Fruit fly (Drosophila melanogaster): Measurements from ENCODE around the gene CG2310.

The CG2310 gene

DNA sequence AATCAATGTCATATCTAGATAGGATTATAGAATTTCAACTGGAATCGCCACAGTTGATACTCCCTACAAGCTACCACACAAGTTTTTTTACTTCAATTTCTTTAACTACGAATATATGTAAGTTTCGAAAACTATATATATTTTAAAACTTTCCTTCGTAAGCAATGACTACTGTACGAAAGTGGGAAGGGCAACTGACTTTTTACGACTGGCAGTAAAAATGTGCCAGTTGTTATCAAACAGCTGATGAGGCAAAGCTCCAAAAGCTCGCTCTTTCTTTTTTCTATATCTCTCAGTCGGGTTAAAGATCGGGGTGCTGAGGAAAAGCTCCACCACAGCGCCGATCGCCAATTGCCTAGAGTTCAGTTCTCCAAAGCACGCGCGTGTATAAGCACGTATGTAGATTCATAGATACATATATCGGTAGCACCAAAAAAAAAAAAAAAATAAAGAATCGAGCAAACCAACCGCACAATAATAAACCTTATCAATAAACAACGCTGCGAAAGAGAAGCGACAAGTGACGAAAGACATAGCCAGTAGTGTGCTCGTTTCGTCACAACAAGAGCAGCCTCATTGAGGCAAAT lies 14.3 kb downstream of the CG2310 start (continued):
- TF ChIP-seq CG18262 (tag; optimal IDR thresholded peaks at IDR 0.05) = peak; percentile 66
- no peak; the same call in 1 of the 2 replicates for TF ChIP-seq Ravus (GFP tag; IDR thresholded peaks at IDR 0.05)
- peak; percentile 50 for TF ChIP-seq HHEX (GFP tag; optimal IDR thresholded peaks at IDR 0.05)
- TF ChIP-seq CG6272 (GFP tag; IDR thresholded peaks at IDR 0.05) = no peak
- TF ChIP-seq Jarid2 (GFP tag; optimal IDR thresholded peaks at IDR 0.05) = peak; percentile 76
- TF ChIP-seq CG7745 (tag; optimal IDR thresholded peaks at IDR 0.05) = no peak
- no peak for TF ChIP-seq Hmx (GFP tag; optimal IDR thresholded peaks at IDR 0.05)
- TF ChIP-seq ash1 (GFP tag; optimal IDR thresholded peaks at IDR 0.05) = no peak
- no peak for TF ChIP-seq CG3065 (GFP tag; optimal IDR thresholded peaks at IDR 0.05)
- 0 out of 3 replicates have a peak, but pooled peaks have one; percentile 27 for TF ChIP-seq Opbp (GFP tag; IDR thresholded peaks at IDR 0.05; ENCODE audit: partially characterized antibody)
- no peak for TF ChIP-seq CG11560 (tag; IDR thresholded peaks at IDR 0.05)
- TF ChIP-seq Optix (GFP tag; IDR thresholded peaks at IDR 0.05) = 0 out of 3 replicates have a peak, but pooled peaks have one; percentile 6
- TF ChIP-seq CG4707 (GFP tag; optimal IDR thresholded peaks at IDR 0.05) = no peak
- TF ChIP-seq Neu2 (GFP tag; optimal IDR thresholded peaks at IDR 0.05; ENCODE audit: borderline replicate concordance) = no peak
- TF ChIP-seq gce (GFP tag; IDR thresholded peaks at IDR 0.05) = peak; percentile 51; the same call in 1 of the 3 replicates
- peak; percentile 41 for TF ChIP-seq CG18619 (GFP tag; optimal IDR thresholded peaks at IDR 0.05)
- TF ChIP-seq rib (GFP tag; IDR thresholded peaks at IDR 0.05) = no peak
- TF ChIP-seq CG17359 (tag; optimal IDR thresholded peaks at IDR 0.05) = peak; percentile 72
- peak in 1 of 2 experiments; percentile 9 for TF ChIP-seq chif (GFP tag; optimal IDR thresholded peaks at IDR 0.05)
- TF ChIP-seq z (GFP tag; IDR thresholded peaks at IDR 0.05) = no peak
- TF ChIP-seq CG10959 (GFP tag; IDR thresholded peaks at IDR 0.05) = no peak
- peak; percentile 45 for TF ChIP-seq klu (GFP tag; IDR thresholded peaks at IDR 0.05)
- peak; percentile 79 for TF ChIP-seq CG15269 (tag; optimal IDR thresholded peaks at IDR 0.05)
- TF ChIP-seq CG11696 (GFP tag; IDR thresholded peaks at IDR 0.05) = 0 out of 2 replicates have a peak, but pooled peaks have one; percentile 21
- no peak for TF ChIP-seq crol (GFP tag; IDR thresholded peaks at IDR 0.05)
- TF ChIP-seq CG13624 (GFP tag; optimal IDR thresholded peaks at IDR 0.05) = peak; percentile 40
- no peak for TF ChIP-seq fd64A (GFP tag; optimal IDR thresholded peaks at IDR 0.05)
- TF ChIP-seq slp2 (GFP tag; optimal IDR thresholded peaks at IDR 0.05) = peak; percentile 33
- peak in 1 of 2 experiments; percentile 83 for TF ChIP-seq Hr78 (GFP tag; optimal IDR thresholded peaks at IDR 0.05)
- no peak for TF ChIP-seq jing (GFP tag; optimal IDR thresholded peaks at IDR 0.05)
- peak; percentile 71 for TF ChIP-seq Abd-B (GFP tag; optimal IDR thresholded peaks at IDR 0.05)
- TF ChIP-seq tup (GFP tag; optimal IDR thresholded peaks at IDR 0.05) = no peak
- TF ChIP-seq CG3407 (GFP tag; optimal IDR thresholded peaks at IDR 0.05) = no peak
- peak; percentile 47 for TF ChIP-seq CG17829 (tag; optimal IDR thresholded peaks at IDR 0.05)
- peak; percentile 69 for TF ChIP-seq Hand (GFP tag; optimal IDR thresholded peaks at IDR 0.05)
- TF ChIP-seq CG17802 (tag; optimal IDR thresholded peaks at IDR 0.05) = no peak
- TF ChIP-seq CG14050 (GFP tag; IDR thresholded peaks at IDR 0.05) = peak; percentile 71
- no peak for TF ChIP-seq usp (GFP tag; optimal IDR thresholded peaks at IDR 0.05)
- no peak for TF ChIP-seq HLH4C (GFP tag; IDR thresholded peaks at IDR 0.05; ENCODE audit: partially characterized antibody)
- TF ChIP-seq CG10462 (GFP tag; optimal IDR thresholded peaks at IDR 0.05) = no peak
- peak; percentile 60 for TF ChIP-seq fd96Cb (tag; optimal IDR thresholded peaks at IDR 0.05)
- peak; percentile 1 for TF ChIP-seq eyg (GFP tag; optimal IDR thresholded peaks at IDR 0.05)
- TF ChIP-seq crc (GFP tag; optimal IDR thresholded peaks at IDR 0.05) = no peak
- TF ChIP-seq CG12942 (GFP tag; optimal IDR thresholded peaks at IDR 0.05) = no peak
- TF ChIP-seq ac (GFP tag; optimal IDR thresholded peaks at IDR 0.05) = no peak
- TF ChIP-seq kni (GFP tag; optimal IDR thresholded peaks at IDR 0.05) = no peak
- TF ChIP-seq YL-1 (GFP tag; optimal IDR thresholded peaks at IDR 0.05) = no peak
- peak; percentile 61 for TF ChIP-seq sd (tag; optimal IDR thresholded peaks at IDR 0.05)
- no peak for TF ChIP-seq CG31388 (GFP tag; optimal IDR thresholded peaks at IDR 0.05)
